Fruit fly (Drosophila melanogaster): ENCODE results near the gene CG14841.

The CG14841 gene

dm6 chr3R:14298078-14298896 lies 36.1 kb upstream of the CG14841 start (continued):
- TF ChIP-seq Hand (GFP tag; optimal IDR thresholded peaks at IDR 0.05) (no peak), repo (GFP tag; optimal IDR thresholded peaks at IDR 0.05) (no peak), CG18476 (GFP tag; optimal IDR thresholded peaks at IDR 0.05) (no peak), ase (GFP tag; IDR thresholded peaks at IDR 0.05) (no peak), Hmr (GFP tag; optimal IDR thresholded peaks at IDR 0.05) (no peak), Dfd (GFP tag; optimal IDR thresholded peaks at IDR 0.05) (no peak), trh (GFP tag; optimal IDR thresholded peaks at IDR 0.05) (no peak), en (GFP tag; optimal IDR thresholded peaks at IDR 0.05) (no peak), Kr (GFP tag; optimal IDR thresholded peaks at IDR 0.05) (no peak), CG13894 (tag; optimal IDR thresholded peaks at IDR 0.05) (no peak), CG3281 (GFP tag; optimal IDR thresholded peaks at IDR 0.05) (no peak), D19A (tag; optimal IDR thresholded peaks at IDR 0.05) (no peak), Trl (optimal IDR thresholded peaks at IDR 0.05) (peak; percentile 39 to 46), Trl (GFP tag; optimal IDR thresholded peaks at IDR 0.05) (no peak), Xrp1 (GFP tag; IDR thresholded peaks at IDR 0.05) (no peak), fd96Cb (tag; optimal IDR thresholded peaks at IDR 0.05) (no peak), unc-4 (GFP tag; IDR thresholded peaks at IDR 0.05; ENCODE audit: partially characterized antibody) (0 out of 2 replicates have a peak, but pooled peaks have one; percentile 26), CG1792 (GFP tag; optimal IDR thresholded peaks at IDR 0.05) (no peak), sima (GFP tag; optimal IDR thresholded peaks at IDR 0.05) (no peak), dmrt99B (tag; optimal IDR thresholded peaks at IDR 0.05) (no peak), kah (GFP tag; optimal IDR thresholded peaks at IDR 0.05) (no peak), ranshi (GFP tag; IDR thresholded peaks at IDR 0.05) (no peak), Ets65A (GFP tag) (no peak), CG11093 (GFP tag; IDR thresholded peaks at IDR 0.05) (no peak), nom (GFP tag; optimal IDR thresholded peaks at IDR 0.05) (peak; percentile 56), zen (tag; optimal IDR thresholded peaks at IDR 0.05) (no peak), CG3995 (GFP tag; optimal IDR thresholded peaks at IDR 0.05) (peak; percentile 67), CG3847 (GFP tag; IDR thresholded peaks at IDR 0.05) (no peak), stwl (tag; optimal IDR thresholded peaks at IDR 0.05) (peak; percentile 18), CG2678 (tag; optimal IDR thresholded peaks at IDR 0.05) (no peak), CG1647 (GFP tag; optimal IDR thresholded peaks at IDR 0.05) (no peak), Optix (GFP tag; IDR thresholded peaks at IDR 0.05) (no peak), zf30C (GFP tag; optimal IDR thresholded peaks at IDR 0.05) (no peak), CG1233 (GFP tag; optimal IDR thresholded peaks at IDR 0.05) (no peak), CG15696 (tag; optimal IDR thresholded peaks at IDR 0.05) (no peak), CG17802 (tag; optimal IDR thresholded peaks at IDR 0.05) (no peak), CoRest (tag; optimal IDR thresholded peaks at IDR 0.05) (no peak), corto (GFP tag; optimal IDR thresholded peaks at IDR 0.05) (no peak), chm (GFP tag; IDR thresholded peaks at IDR 0.05) (peak; percentile 58; the same call in 1 of the 2 replicates), CG4854 (GFP tag; optimal IDR thresholded peaks at IDR 0.05) (no peak), CG13287 (GFP tag; IDR thresholded peaks at IDR 0.05; ENCODE audit: partially characterized antibody) (0 out of 2 replicates have a peak, but pooled peaks have one; percentile 23), Myb (GFP tag; optimal IDR thresholded peaks at IDR 0.05) (peak; percentile 30), nerfin-2 (GFP tag; IDR thresholded peaks at IDR 0.05; ENCODE audit: partially characterized antibody) (no peak), CG7786 (GFP tag; optimal IDR thresholded peaks at IDR 0.05) (no peak), CG4404 (GFP tag; IDR thresholded peaks at IDR 0.05) (no peak), Dp (GFP tag; optimal IDR thresholded peaks at IDR 0.05) (peak; percentile 94), dpn (GFP tag; optimal IDR thresholded peaks at IDR 0.05) (no peak), lov (optimal IDR thresholded peaks at IDR 0.05) (no peak), lov (GFP tag; IDR thresholded peaks at IDR 0.05) (0 out of 3 replicates have a peak, but pooled peaks have one; percentile 3), sens-2 (GFP tag; IDR thresholded peaks at IDR 0.05) (no peak)

Data from whole organism, embryonic.